Fruit fly (Drosophila melanogaster) whole organism, prepupa: ENCODE measurements around the gene CG10845.
A peak's percentile ranks its signal among the peaks of the same experiment; 100 is the strongest.

ENCODE experiments used
- CG10631 ChIP-seq: fragments of 200-800 bp; sonication (Bioruptor generic); optimal IDR thresholded peaks from 2 replicates; lab custom pipeline; 2016; ENCODE audit warnings: missing biosample characterization, missing genetic modification characterization
- CG10669 ChIP-seq: fragments of 200-800 bp; sonication (Bioruptor generic); optimal IDR thresholded peaks from 3 replicates; lab custom pipeline; 2018; ENCODE audit warnings: missing biosample characterization, mild to moderate bottlenecking, missing genetic modification characterization, moderate library complexity
- Ets96B ChIP-seq: fragments of 200-800 bp; optimal IDR thresholded peaks from 2 replicates; lab custom pipeline; 2019; ENCODE audit warnings: missing biosample characterization, mild to moderate bottlenecking, missing genetic modification characterization, moderate library complexity
- OdsH ChIP-seq: fragments of 200-800 bp; sonication (Bioruptor generic); optimal IDR thresholded peaks from 3 replicates; lab custom pipeline; 2016; ENCODE audit warnings: missing biosample characterization, missing genetic modification characterization
- cyc ChIP-seq: fragments of 200-800 bp; sonication (Bioruptor generic); optimal IDR thresholded peaks from 3 replicates; lab custom pipeline; 2016; ENCODE audit warnings: missing biosample characterization, missing genetic modification characterization
- net ChIP-seq: fragments of 200-800 bp; sonication (Bioruptor generic); optimal IDR thresholded peaks from 3 replicates; lab custom pipeline; 2016; ENCODE audit warnings: missing biosample characterization, missing genetic modification characterization
- salr ChIP-seq, 2 experiments: fragments of 200-800 bp; sonication (Bioruptor generic); optimal IDR thresholded peaks; 3 replicates each; lab custom pipeline; 2016 to 2018; ENCODE audit warnings: missing biosample characterization in 2 of 2, missing genetic modification characterization in 2 of 2, mild to moderate bottlenecking in 1 of 2

- TF ChIP-seq CG10669 (no peak), cyc (GFP tag; lab: Kevin White, UChicago) (peak; percentile 81), Ets96B (peak; percentile 73), OdsH (GFP tag; lab: Kevin White, UChicago) (peak; percentile 82), CG10631 (GFP tag; lab: Kevin White, UChicago) (no peak), salr (GFP tag; optimal IDR thresholded peaks at IDR 0.05; lab: Kevin White, UChicago) (peak in 1 of 2 experiments; percentile 70), net (GFP tag; lab: Kevin White, UChicago) (peak; percentile 72)
These were observed 24.7 kb upstream of the CG10845 start, which contains the start of gene CG3744 for dm6 chr3R:24875939-24876842.
